Fruit fly (Drosophila melanogaster) whole organism, embryonic: ENCODE data around the gene stumps.

Source experiments
- CG13894 ChIP-seq: fragments of 200-800 bp; sonication (Bioruptor generic); optimal IDR thresholded peaks from 3 replicates; lab custom pipeline; 2018; ENCODE audit warnings: missing biosample characterization, mild to moderate bottlenecking, missing genetic modification characterization, moderate library complexity
- CHES-1-like ChIP-seq: fragments of 200-800 bp; sonication (Bioruptor generic); optimal IDR thresholded peaks from 2 replicates; lab custom pipeline; 2016; ENCODE audit warnings: missing biosample characterization, missing genetic modification characterization
- Chrac-16 ChIP-seq: fragments of 200-800 bp; sonication (Bioruptor generic); optimal IDR thresholded peaks from 3 replicates; lab custom pipeline; 2016; ENCODE audit warnings: missing biosample characterization, missing genetic modification characterization
- Dfd ChIP-seq, 2 experiments: fragments of >200 bp; optimal IDR thresholded peaks; 2 replicates each; lab custom pipeline; 2017; ENCODE audit warnings: missing biosample characterization in 2 of 2, missing genetic modification characterization in 2 of 2
- Hr51 ChIP-seq, 2 experiments: fragments of 200-800 bp; sonication (Bioruptor generic); optimal IDR thresholded peaks; 2 replicates in 1 of 2; 3 replicates in 1 of 2; lab custom pipeline; 2016 to 2018; ENCODE audit warnings: missing biosample characterization in 2 of 2, missing genetic modification characterization in 2 of 2, mild to moderate bottlenecking in 1 of 2, moderate library complexity in 1 of 2
- Spps ChIP-seq: fragments of 200-800 bp; sonication (Bioruptor generic); optimal IDR thresholded peaks from 2 replicates; lab custom pipeline; 2018; ENCODE audit warnings: missing biosample characterization, mild to moderate bottlenecking, missing genetic modification characterization
- mam ChIP-seq: fragments of 200-800 bp; sonication (Bioruptor generic); optimal IDR thresholded peaks from 3 replicates; lab custom pipeline; 2016; ENCODE audit warnings: missing biosample characterization, missing genetic modification characterization
- sisA ChIP-seq: fragments of 200-800 bp; sonication (Bioruptor generic); IDR thresholded peaks from 2 replicates; pipeline ENCODE4 v1.3.6; 2022; ENCODE audit warnings: missing biosample characterization, missing genetic modification characterization
- slp2 ChIP-seq: fragments of 200-800 bp; sonication (Bioruptor generic); optimal IDR thresholded peaks from 2 replicates; lab custom pipeline; 2016; ENCODE audit warnings: missing biosample characterization, missing genetic modification characterization

DNA sequence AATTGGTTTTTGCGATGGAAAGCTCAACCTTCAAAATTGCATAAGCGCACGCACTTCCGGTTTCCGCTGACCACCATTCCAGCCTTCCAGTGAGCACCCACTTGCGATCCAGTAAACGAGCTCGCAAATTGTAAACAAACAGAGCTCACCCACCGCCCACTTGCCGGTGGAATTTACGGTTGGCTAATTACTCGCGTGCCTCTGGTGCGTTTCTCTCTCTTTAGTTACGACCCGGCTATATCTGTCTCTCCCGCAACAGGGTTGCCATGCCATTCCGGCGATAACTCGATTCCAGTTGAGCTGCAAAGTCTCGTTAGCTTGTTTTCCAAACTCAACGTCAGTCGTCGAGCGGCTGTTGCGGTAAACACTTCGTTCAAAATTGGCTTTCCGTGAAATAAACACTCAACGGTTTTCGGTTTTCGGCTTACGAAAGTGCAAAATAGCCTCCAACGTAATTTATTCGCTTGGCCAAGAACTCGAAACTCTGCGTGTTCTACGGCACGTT, 53.2 kb downstream of the stumps start, which contains the start of gene Cad88C:
- TF ChIP-seq Hr51 (GFP tag; optimal IDR thresholded peaks at IDR 0.05; lab: Kevin White, UChicago) (no peak), Chrac-16 (no peak), Dfd (GFP tag; optimal IDR thresholded peaks at IDR 0.05; lab: Kevin White, UChicago) (no peak), mam (GFP tag; lab: Kevin White, UChicago) (no peak), CG13894 (tag; lab: Kevin White, UChicago) (no peak), sisA (no peak), Spps (tag; lab: Kevin White, UChicago) (no peak), CHES-1-like (GFP tag; lab: Kevin White, UChicago) (no peak), slp2 (GFP tag; lab: Kevin White, UChicago) (no peak)
